Worm (Caenorhabditis elegans) whole organism, young adult: ENCODE data around the gene T21B10.4.

Source experiments
- B0336.3 ChIP-seq: fragments of 200-800 bp; sonication (Bioruptor generic); IDR thresholded peaks from 2 replicates; pipeline ENCODE4 v1.3.6; 2022; ENCODE audit warnings: missing genetic modification characterization, missing compliant biosample characterization
- him-1 ChIP-seq: sonication (generic microtip); optimal IDR thresholded peaks from 2 replicates; lab custom pipeline; 2016; ENCODE audit warnings: missing genotype, missing genetic modification reagents, missing genetic modification characterization, missing compliant biosample characterization
- let-526 ChIP-seq: fragments of 200-800 bp; sonication (Bioruptor generic); IDR thresholded peaks from 2 replicates; pipeline ENCODE4 v1.3.6; 2022; ENCODE audit warnings: missing genetic modification reagents, missing genetic modification characterization, missing compliant biosample characterization
- mxl-1 ChIP-seq: sonication (generic microtip); optimal IDR thresholded peaks from 2 replicates; lab custom pipeline; 2016; ENCODE audit warnings: missing genetic modification characterization, missing compliant biosample characterization
- pha-4 ChIP-seq: fragments of 150-350 bp; sonication (generic microtip); optimal IDR thresholded peaks from 2 replicates; lab custom pipeline; 2014; ENCODE audit warnings: missing biosample characterization, missing genetic modification reagents, missing genetic modification characterization
- unc-62 ChIP-seq: fragments of 150-350 bp; optimal IDR thresholded peaks from 2 replicates; lab custom pipeline; 2014; ENCODE audit warnings: missing biosample characterization, missing genetic modification reagents, missing genetic modification characterization
- zfh-2 ChIP-seq: fragments of 200-800 bp; sonication (Bioruptor generic); conservative IDR thresholded peaks from 2 replicates; pipeline ENCODE4 v1.3.6; 2022; ENCODE audit warnings: missing genetic modification reagents, missing genetic modification characterization, missing compliant biosample characterization

DNA sequence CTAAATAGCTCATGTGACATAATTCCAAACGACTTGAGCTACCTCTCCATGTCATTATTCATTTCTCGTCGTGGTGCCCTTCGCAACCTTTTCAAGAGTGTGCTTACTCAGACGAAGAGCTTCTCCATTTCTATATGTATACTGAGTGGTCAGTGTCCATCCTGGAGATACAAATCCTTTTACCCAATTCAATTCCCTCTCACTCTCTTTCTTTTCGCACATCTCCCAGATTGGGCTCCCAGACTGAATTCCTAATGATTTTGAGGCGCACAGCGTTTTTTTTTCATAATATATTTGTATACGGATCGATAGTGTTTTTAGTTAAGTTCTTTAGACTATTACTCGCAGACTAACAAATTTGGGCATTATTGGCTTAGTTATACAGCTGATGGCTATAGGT is 19.7 kb upstream of the T21B10.4 start:
- TF ChIP-seq him-1, result no peak
- TF ChIP-seq unc-62, result no peak
- no peak for TF ChIP-seq zfh-2 (GFP tag; lab: Robert Waterston, UW)
- no peak for TF ChIP-seq pha-4 (tag; lab: Kevin White, UChicago)
- TF ChIP-seq let-526 (GFP tag; lab: Robert Waterston, UW), result no peak
- no peak for TF ChIP-seq B0336.3 (GFP tag; lab: Robert Waterston, UW)
- TF ChIP-seq mxl-1 (tag; lab: Kevin White, UChicago), result no peak
